Fruit fly (Drosophila melanogaster): ENCODE measurements around the gene Lamtor4.

- TF ChIP-seq CG10631 (GFP tag; optimal IDR thresholded peaks at IDR 0.05) (no peak), Met (GFP tag; optimal IDR thresholded peaks at IDR 0.05) (no peak), Smox (GFP tag; optimal IDR thresholded peaks at IDR 0.05) (no peak), CG32006 (GFP tag; optimal IDR thresholded peaks at IDR 0.05) (no peak), topi (GFP tag; optimal IDR thresholded peaks at IDR 0.05) (no peak), CG11902 (GFP tag; optimal IDR thresholded peaks at IDR 0.05) (no peak), CG11762 (GFP tag; optimal IDR thresholded peaks at IDR 0.05; ENCODE audit: insufficient read depth) (no peak), acj6 (GFP tag; optimal IDR thresholded peaks at IDR 0.05) (no peak), vri (GFP tag; optimal IDR thresholded peaks at IDR 0.05) (no peak), Sox102F (GFP tag; optimal IDR thresholded peaks at IDR 0.05) (no peak)
Measured at dm6 chr3L:3931778-3932177, 35.1 kb downstream of the Lamtor4 start.
